Worm (Caenorhabditis elegans) whole organism, young adult: Measurements from ENCODE around the gene msp-51.
A peak's percentile ranks its signal among the peaks of the same experiment; 100 is the strongest.

ENCODE experiments used
- B0035.1 ChIP-seq: sonication (generic microtip); optimal IDR thresholded peaks from 2 replicates; lab custom pipeline; 2016; ENCODE audit warnings: missing genetic modification characterization, mild to moderate bottlenecking, missing compliant biosample characterization, missing genotype, missing genetic modification reagents
- B0261.1 ChIP-seq: sonication (generic microtip); optimal IDR thresholded peaks from 2 replicates; lab custom pipeline; 2016; ENCODE audit warnings: mild to moderate bottlenecking, missing genetic modification characterization, moderate library complexity, missing compliant biosample characterization
- F22D6.2 ChIP-seq: sonication (generic microtip); optimal IDR thresholded peaks from 2 replicates; lab custom pipeline; 2016; ENCODE audit warnings: mild to moderate bottlenecking, missing genetic modification characterization, missing compliant biosample characterization
- F37B4.10 ChIP-seq: fragments of 200-800 bp; sonication (Bioruptor generic); IDR thresholded peaks from 2 replicates; pipeline ENCODE4 v1.3.6; 2022; ENCODE audit warnings: missing genetic modification characterization, missing compliant biosample characterization
- F52B5.7 ChIP-seq: sonication (generic microtip); optimal IDR thresholded peaks from 2 replicates; lab custom pipeline; 2016; ENCODE audit warnings: mild to moderate bottlenecking, missing genetic modification characterization, missing compliant biosample characterization
- F57A8.1 ChIP-seq: fragments of 200-800 bp; sonication (Bioruptor generic); optimal IDR thresholded peaks from 2 replicates; lab custom pipeline; 2018; ENCODE audit warnings: mild to moderate bottlenecking, missing genetic modification characterization, moderate library complexity, missing compliant biosample characterization
- F57C9.4 ChIP-seq: sonication (generic microtip); optimal IDR thresholded peaks from 2 replicates; lab custom pipeline; 2017; ENCODE audit warnings: mild to moderate bottlenecking, missing genetic modification characterization, missing compliant biosample characterization
- K12H6.12 ChIP-seq: fragments of 200-800 bp; sonication (Bioruptor generic); optimal IDR thresholded peaks from 2 replicates; lab custom pipeline; 2018; ENCODE audit warnings: mild to moderate bottlenecking, missing genetic modification characterization, missing compliant biosample characterization
- Y53G8AR.9 ChIP-seq: fragments of 200-800 bp; sonication (Bioruptor generic); conservative IDR thresholded peaks from 2 replicates; pipeline ENCODE4 v1.3.6; 2022; ENCODE audit warnings: missing genetic modification reagents, missing genetic modification characterization, missing compliant biosample characterization
- aptf-2 ChIP-seq: fragments of 200-800 bp; sonication (Bioruptor generic); conservative IDR thresholded peaks from 2 replicates; pipeline ENCODE4 v1.3.6; 2022; ENCODE audit warnings: missing genetic modification reagents, missing genetic modification characterization, missing compliant biosample characterization
- attf-3 ChIP-seq: fragments of 200-800 bp; sonication (Bioruptor generic); conservative IDR thresholded peaks from 2 replicates; pipeline ENCODE4 v1.3.6; 2022; ENCODE audit warnings: missing genetic modification reagents, missing genetic modification characterization, missing compliant biosample characterization
- ceh-40 ChIP-seq: fragments of 200-800 bp; sonication (Bioruptor generic); IDR thresholded peaks from 2 replicates; pipeline ENCODE4 v1.3.6; 2022; ENCODE audit warnings: missing genetic modification characterization, missing compliant biosample characterization
- ceh-58 ChIP-seq: fragments of 200-800 bp; sonication (Bioruptor generic); IDR thresholded peaks from 2 replicates; pipeline ENCODE4 v1.3.6; 2022; ENCODE audit warnings: missing genetic modification characterization, missing compliant biosample characterization
- ceh-79 ChIP-seq: sonication (generic microtip); optimal IDR thresholded peaks from 2 replicates; lab custom pipeline; 2017; ENCODE audit warnings: mild to moderate bottlenecking, missing genetic modification characterization, missing compliant biosample characterization
- die-1 ChIP-seq: sonication (generic microtip); optimal IDR thresholded peaks from 2 replicates; lab custom pipeline; 2016; ENCODE audit warnings: missing genotype, mild to moderate bottlenecking, missing genetic modification characterization, missing compliant biosample characterization
- efl-1 ChIP-seq: fragments of 150-350 bp; optimal IDR thresholded peaks from 2 replicates; lab custom pipeline; 2014; ENCODE audit warnings: missing biosample characterization, missing genetic modification reagents, missing genetic modification characterization
- egl-18 ChIP-seq: fragments of 200-800 bp; sonication (Bioruptor generic); IDR thresholded peaks from 2 replicates; pipeline ENCODE4 v1.3.6; 2022; ENCODE audit warnings: missing genetic modification reagents, missing genetic modification characterization, missing compliant biosample characterization
- ets-4 ChIP-seq: fragments of 200-800 bp; sonication (Bioruptor generic); optimal IDR thresholded peaks from 2 replicates; lab custom pipeline; 2018; ENCODE audit warnings: mild to moderate bottlenecking, missing genetic modification characterization, missing compliant biosample characterization
- him-1 ChIP-seq: sonication (generic microtip); optimal IDR thresholded peaks from 2 replicates; lab custom pipeline; 2016; ENCODE audit warnings: missing genotype, missing genetic modification reagents, missing genetic modification characterization, missing compliant biosample characterization
- hmg-1.2 ChIP-seq: fragments of 200-800 bp; sonication (Bioruptor generic); IDR thresholded peaks from 2 replicates; pipeline ENCODE4 v1.3.6; 2022; ENCODE audit warnings: missing genetic modification reagents, missing genetic modification characterization, missing compliant biosample characterization
- lin-35 ChIP-seq, 3 experiments: fragments of 150-350 bp in 2 of 3; sonication (generic microtip) in 1 of 3; optimal IDR thresholded peaks; 2 replicates each; lab custom pipeline; 2014 to 2018; ENCODE audit warnings: missing biosample characterization in 3 of 3, missing genetic modification characterization in 3 of 3, missing genetic modification reagents in 3 of 3
- lin-54 ChIP-seq: fragments of 200-800 bp; sonication (Bioruptor generic); optimal IDR thresholded peaks from 2 replicates; lab custom pipeline; 2018; ENCODE audit warnings: mild to moderate bottlenecking, missing genetic modification characterization, missing compliant biosample characterization
- lsy-27 ChIP-seq: sonication (generic microtip); optimal IDR thresholded peaks from 2 replicates; lab custom pipeline; 2017; ENCODE audit warnings: missing genetic modification characterization, mild to moderate bottlenecking, missing compliant biosample characterization, antibody characterized with exemption, missing genotype, borderline replicate concordance; ENCODE audit not compliant: insufficient read depth
- madf-8 ChIP-seq: fragments of 200-800 bp; sonication (Bioruptor generic); conservative IDR thresholded peaks from 2 replicates; pipeline ENCODE4 v1.3.6; 2022; ENCODE audit warnings: missing genetic modification reagents, missing genetic modification characterization, missing compliant biosample characterization
- mes-4 ChIP-seq: sonication (generic microtip); optimal IDR thresholded peaks from 2 replicates; lab custom pipeline; 2016; ENCODE audit warnings: missing genotype, missing genetic modification characterization, missing compliant biosample characterization
- mxl-1 ChIP-seq: sonication (generic microtip); optimal IDR thresholded peaks from 2 replicates; lab custom pipeline; 2016; ENCODE audit warnings: missing genetic modification characterization, missing compliant biosample characterization
- nfyb-1 ChIP-seq: fragments of 200-800 bp; sonication (Bioruptor generic); IDR thresholded peaks from 2 replicates; pipeline ENCODE4 v1.3.6; 2022; ENCODE audit warnings: missing genetic modification reagents, missing genetic modification characterization, missing compliant biosample characterization
- nhr-90 ChIP-seq: sonication (generic microtip); optimal IDR thresholded peaks from 2 replicates; lab custom pipeline; 2016; ENCODE audit warnings: missing genotype, mild to moderate bottlenecking, missing genetic modification characterization, missing compliant biosample characterization
- rec-8 ChIP-seq, 2 experiments: sonication (generic microtip); optimal IDR thresholded peaks; 2 replicates each; lab custom pipeline; 2016; ENCODE audit warnings: mild to moderate bottlenecking in 2 of 2, missing genetic modification characterization in 2 of 2, missing genetic modification reagents in 2 of 2, missing genotype in 2 of 2, missing biosample characterization in 1 of 2, missing compliant biosample characterization in 1 of 2, moderate library complexity in 1 of 2
- repo-1 ChIP-seq: sonication (generic microtip); optimal IDR thresholded peaks from 2 replicates; lab custom pipeline; 2017; ENCODE audit warnings: mild to moderate bottlenecking, missing genetic modification characterization, missing compliant biosample characterization
- rpc-1 ChIP-seq, 2 experiments: fragments of 150-350 bp in 1 of 2; sonication (generic microtip) in 1 of 2; optimal IDR thresholded peaks; 2 replicates each; lab custom pipeline; 2014 to 2018; ENCODE audit warnings: missing biosample characterization in 1 of 2, missing genetic modification characterization in 1 of 2, missing genetic modification reagents in 1 of 2, missing genotype in 1 of 2
- snpc-1.1 ChIP-seq: sonication (generic microtip); optimal IDR thresholded peaks from 2 replicates; lab custom pipeline; 2017; ENCODE audit warnings: missing genetic modification characterization, mild to moderate bottlenecking, missing compliant biosample characterization, antibody characterized with exemption, moderate library complexity, missing genotype, missing genetic modification reagents; ENCODE audit not compliant: insufficient read depth
- snpc-1.3 ChIP-seq: sonication (generic microtip); optimal IDR thresholded peaks from 2 replicates; lab custom pipeline; 2017; ENCODE audit warnings: missing genetic modification characterization, mild to moderate bottlenecking, missing compliant biosample characterization, antibody characterized with exemption, moderate library complexity, missing genotype, missing genetic modification reagents; ENCODE audit not compliant: insufficient read depth
- snpc-4 ChIP-seq, 5 experiments: fragments of 150-350 bp in 1 of 5; sonication (generic microtip) in 4 of 5; optimal IDR thresholded peaks; 2 replicates each; lab custom pipeline; 2014 to 2018; ENCODE audit warnings: missing genetic modification characterization in 5 of 5, missing biosample characterization in 3 of 5, antibody characterized with exemption in 2 of 5, mild to moderate bottlenecking in 2 of 5, missing compliant biosample characterization in 2 of 5, missing genotype in 2 of 5, moderate library complexity in 2 of 5, missing genetic modification reagents in 1 of 5
- somi-1 ChIP-seq: fragments of 200-800 bp; sonication (Bioruptor generic); optimal IDR thresholded peaks from 2 replicates; lab custom pipeline; 2018; ENCODE audit warnings: mild to moderate bottlenecking, missing genetic modification characterization, missing compliant biosample characterization
- sptf-2 ChIP-seq: fragments of 200-800 bp; sonication (Bioruptor generic); optimal IDR thresholded peaks from 2 replicates; lab custom pipeline; 2018; ENCODE audit warnings: mild to moderate bottlenecking, missing genetic modification characterization, missing compliant biosample characterization
- unc-130 ChIP-seq: sonication (generic microtip); optimal IDR thresholded peaks from 2 replicates; lab custom pipeline; 2016; ENCODE audit warnings: missing genetic modification reagents, missing genetic modification characterization, missing compliant biosample characterization
- zfh-2 ChIP-seq: fragments of 200-800 bp; sonication (Bioruptor generic); conservative IDR thresholded peaks from 2 replicates; pipeline ENCODE4 v1.3.6; 2022; ENCODE audit warnings: missing genetic modification reagents, missing genetic modification characterization, missing compliant biosample characterization

msp-51 gene

ce11 chrIV:5334518-5334917, 39.4 kb upstream of the msp-51 start (continued):
- no peak for TF ChIP-seq madf-8

ce11 chrIV:5333484-5333883, 38.3 kb upstream of the msp-51 start:
- TF ChIP-seq somi-1 (GFP tag; lab: Kevin White, UChicago) (peak; percentile 4), ceh-58 (no peak)

ce11 chrIV:5332178-5332577, 37.0 kb upstream of the msp-51 start, which contains the start of gene Y4C6B.3:
Gene Y4C6B.3 (plus strand): TSS chrIV:5332478.
- no peak for TF ChIP-seq snpc-1.1 (tag; lab: Kevin White, UChicago)
- TF ChIP-seq B0035.1 (tag; lab: Kevin White, UChicago) = no peak
- no peak for TF ChIP-seq K12H6.12 (tag; lab: Kevin White, UChicago)
- TF ChIP-seq, all 124 proteins: peak for 0

- no peak for TF ChIP-seq him-1
- TF ChIP-seq attf-3 (GFP tag; lab: Robert Waterston, UW) = no peak
- TF ChIP-seq F22D6.2 (tag; lab: Kevin White, UChicago) = no peak
- TF ChIP-seq ceh-79 (tag; lab: Kevin White, UChicago) = no peak
- TF ChIP-seq zfh-2 (GFP tag; lab: Robert Waterston, UW) = no peak
- no peak for TF ChIP-seq repo-1 (tag; lab: Kevin White, UChicago)
- TF ChIP-seq ceh-40 (GFP tag; lab: Robert Waterston, UW) = no peak
- TF ChIP-seq ets-4 (GFP tag; lab: Kevin White, UChicago) = no peak
- TF ChIP-seq efl-1 (GFP tag; lab: Kevin White, UChicago) = no peak
- TF ChIP-seq nhr-90 (tag; lab: Kevin White, UChicago) = no peak
- TF ChIP-seq rec-8 (tag; optimal IDR thresholded peaks at IDR 0.05; lab: Kevin White, UChicago) = no peak
- no peak for TF ChIP-seq aptf-2
- no peak for TF ChIP-seq unc-130 (GFP tag; lab: Kevin White, UChicago)
- TF ChIP-seq B0261.1 (tag; lab: Kevin White, UChicago) = no peak
- TF ChIP-seq B0035.1 (tag; lab: Kevin White, UChicago) = no peak
- TF ChIP-seq rpc-1 (optimal IDR thresholded peaks at IDR 0.05; lab: Kevin White, UChicago) = no peak
- no peak for TF ChIP-seq rpc-1 (tag; optimal IDR thresholded peaks at IDR 0.05; lab: Kevin White, UChicago)
- TF ChIP-seq F57A8.1 (GFP tag; lab: Kevin White, UChicago) = no peak
- TF ChIP-seq Y53G8AR.9 (GFP tag; lab: Robert Waterston, UW) = no peak
- no peak for TF ChIP-seq egl-18 (GFP tag; lab: Robert Waterston, UW)
- TF ChIP-seq nfyb-1 (GFP tag; lab: Robert Waterston, UW) = no peak
These were observed 31.0 kb upstream of the msp-51 start, which contains the start of gene Y4C6B.4 for ce11 chrIV:5326144-5326543. Gene Y4C6B.4 (plus strand): TSS chrIV:5326444.

- TF ChIP-seq hmg-1.2 (GFP tag; lab: Robert Waterston, UW) (peak; percentile 75), F52B5.7 (no peak), snpc-4 (GFP tag; optimal IDR thresholded peaks at IDR 0.05; lab: Kevin White, UChicago) (no peak), snpc-4 (tag; optimal IDR thresholded peaks at IDR 0.05; lab: Kevin White, UChicago) (peak in 1 of 4 experiments; percentile 16)
These were observed 23.7 kb upstream of the msp-51 start, which contains the start of gene slc-46A for ce11 chrIV:5318835-5319303. Gene slc-46A (plus strand): TSS chrIV:5319253.

- no peak for TF ChIP-seq B0035.1 (tag; lab: Kevin White, UChicago)
- no peak for TF ChIP-seq sptf-2 (GFP tag; lab: Kevin White, UChicago)
- no peak for TF ChIP-seq F57C9.4
- no peak for TF ChIP-seq lsy-27 (tag; lab: Kevin White, UChicago)
- no peak for TF ChIP-seq aptf-2
- TF ChIP-seq snpc-1.3 (tag; lab: Kevin White, UChicago) = peak; percentile 75
- no peak for TF ChIP-seq F37B4.10 (GFP tag; lab: Robert Waterston, UW)
- no peak for TF ChIP-seq mxl-1
- no peak for TF ChIP-seq die-1 (tag; lab: Kevin White, UChicago)
- TF ChIP-seq mes-4 (tag; lab: Kevin White, UChicago) = no peak
- TF ChIP-seq lin-54 (GFP tag; lab: Kevin White, UChicago) = no peak
- TF ChIP-seq lin-35 (GFP tag; optimal IDR thresholded peaks at IDR 0.05; lab: Kevin White, UChicago) = no peak
- TF ChIP-seq ceh-40 (GFP tag; lab: Robert Waterston, UW) = no peak
These were observed 22.0 kb upstream of the msp-51 start for ce11 chrIV:5317106-5317505.
